Fruit fly (Drosophila melanogaster): Measurements from ENCODE around the gene Idh.

Idh gene

dm6 chr3L:8394944-8395343 is 34.2 kb upstream of the Idh start (continued):
- no peak for TF ChIP-seq Lim3 (GFP tag; IDR thresholded peaks at IDR 0.05)
- TF ChIP-seq chm (GFP tag; IDR thresholded peaks at IDR 0.05): 0 out of 2 replicates have a peak, but pooled peaks have one; percentile 27
- TF ChIP-seq Asciz (GFP tag; optimal IDR thresholded peaks at IDR 0.05): no peak
- peak; percentile 56 for TF ChIP-seq amos (GFP tag; IDR thresholded peaks at IDR 0.05; ENCODE audit: partially characterized antibody)
- peak; percentile 76 for TF ChIP-seq tna (GFP tag; IDR thresholded peaks at IDR 0.05; ENCODE audit: partially characterized antibody)
- no peak for TF ChIP-seq NK7.1 (GFP tag; optimal IDR thresholded peaks at IDR 0.05)
- peak; percentile 24; the same call in 1 of the 2 replicates for TF ChIP-seq CG13287 (GFP tag; IDR thresholded peaks at IDR 0.05; ENCODE audit: partially characterized antibody)
- TF ChIP-seq Taf1 (GFP tag; IDR thresholded peaks at IDR 0.05): no peak
- no peak for TF ChIP-seq CG10431 (GFP tag; optimal IDR thresholded peaks at IDR 0.05)
- no peak for TF ChIP-seq Fer1 (GFP tag; optimal IDR thresholded peaks at IDR 0.05)
- no peak for TF ChIP-seq corto (GFP tag; optimal IDR thresholded peaks at IDR 0.05)
- TF ChIP-seq CG2199 (GFP tag; IDR thresholded peaks at IDR 0.05): peak; percentile 89
- TF ChIP-seq CG12659 (GFP tag; optimal IDR thresholded peaks at IDR 0.05): no peak
- TF ChIP-seq CTCF (GFP tag; optimal IDR thresholded peaks at IDR 0.05): peak; percentile 35
- TF ChIP-seq CG11723 (GFP tag; optimal IDR thresholded peaks at IDR 0.05): no peak
- TF ChIP-seq mirr (GFP tag; optimal IDR thresholded peaks at IDR 0.05): no peak
- peak; percentile 69 for TF ChIP-seq Dp (GFP tag; optimal IDR thresholded peaks at IDR 0.05)
- no peak for TF ChIP-seq CG17385 (GFP tag; optimal IDR thresholded peaks at IDR 0.05)
- no peak for TF ChIP-seq pfk (GFP tag; optimal IDR thresholded peaks at IDR 0.05)
- no peak for TF ChIP-seq scrt (GFP tag; optimal IDR thresholded peaks at IDR 0.05)
- no peak for TF ChIP-seq gce (GFP tag; IDR thresholded peaks at IDR 0.05)
- no peak for TF ChIP-seq MESR4 (GFP tag; optimal IDR thresholded peaks at IDR 0.05)
- no peak for TF ChIP-seq CG14014 (GFP tag; IDR thresholded peaks at IDR 0.05)
- TF ChIP-seq Ada2b (GFP tag; IDR thresholded peaks at IDR 0.05): no peak
- no peak for TF ChIP-seq Neu2 (GFP tag; optimal IDR thresholded peaks at IDR 0.05; ENCODE audit: borderline replicate concordance)
- no peak for TF ChIP-seq sqz (GFP tag; optimal IDR thresholded peaks at IDR 0.05)
- TF ChIP-seq fd64A (GFP tag; optimal IDR thresholded peaks at IDR 0.05): no peak
- TF ChIP-seq Hsf (GFP tag; optimal IDR thresholded peaks at IDR 0.05): no peak
- no peak for TF ChIP-seq CG10654 (GFP tag; optimal IDR thresholded peaks at IDR 0.05)
- TF ChIP-seq klu (GFP tag; IDR thresholded peaks at IDR 0.05): no peak
- TF ChIP-seq CG43689 (GFP tag; IDR thresholded peaks at IDR 0.05): no peak
- TF ChIP-seq CG18011 (GFP tag; optimal IDR thresholded peaks at IDR 0.05): no peak
- TF ChIP-seq CG13894 (tag; optimal IDR thresholded peaks at IDR 0.05): no peak
- TF ChIP-seq CG12299 (tag; optimal IDR thresholded peaks at IDR 0.05): no peak
- TF ChIP-seq zfh1 (GFP tag; IDR thresholded peaks at IDR 0.05): 0 out of 3 replicates have a peak, but pooled peaks have one; percentile 39
- TF ChIP-seq vvl (GFP tag; IDR thresholded peaks at IDR 0.05): 0 out of 2 replicates have a peak, but pooled peaks have one; percentile 12
- TF ChIP-seq MBD-R2 (GFP tag; IDR thresholded peaks at IDR 0.05): peak; percentile 40; the same call in 1 of the 2 replicates
- TF ChIP-seq CG15269 (tag; optimal IDR thresholded peaks at IDR 0.05): no peak
- TF ChIP-seq Spps (tag; optimal IDR thresholded peaks at IDR 0.05): no peak
- TF ChIP-seq CG2129 (GFP tag; IDR thresholded peaks at IDR 0.05; ENCODE audit: partially characterized antibody): no peak
- TF ChIP-seq CG1647 (GFP tag; optimal IDR thresholded peaks at IDR 0.05): no peak
- no peak for TF ChIP-seq chif (GFP tag; optimal IDR thresholded peaks at IDR 0.05)
- no peak for TF ChIP-seq cato (GFP tag; optimal IDR thresholded peaks at IDR 0.05; ENCODE audit: borderline replicate concordance)
- no peak for TF ChIP-seq sisA (GFP tag; IDR thresholded peaks at IDR 0.05)
- TF ChIP-seq Vsx1 (GFP tag; optimal IDR thresholded peaks at IDR 0.05): no peak
- no peak for TF ChIP-seq CG3281 (GFP tag; optimal IDR thresholded peaks at IDR 0.05)
- TF ChIP-seq CG16863 (GFP tag; optimal IDR thresholded peaks at IDR 0.05): no peak
- no peak for TF ChIP-seq Dref (GFP tag; IDR thresholded peaks at IDR 0.05)
- no peak for TF ChIP-seq dysf (GFP tag; IDR thresholded peaks at IDR 0.05)
- peak; percentile 72 for TF ChIP-seq Ets65A (GFP tag)
- no peak for TF ChIP-seq jigr1 (GFP tag; IDR thresholded peaks at IDR 0.05)
- no peak for TF ChIP-seq Tbp (GFP tag; optimal IDR thresholded peaks at IDR 0.05)

Data from whole organism, embryonic.